Fruit fly (Drosophila melanogaster) whole organism, adult: ENCODE measurements around the gene CG31689.

Experiments used
- CG11617 ChIP-seq: fragments of 200-800 bp; sonication (Bioruptor generic); optimal IDR thresholded peaks from 2 replicates; lab custom pipeline; 2017; ENCODE audit warnings: mild to moderate bottlenecking, missing biosample characterization, missing genetic modification reagents, missing genetic modification characterization
- CG12768 ChIP-seq: fragments of 200-800 bp; sonication (Bioruptor generic); optimal IDR thresholded peaks from 2 replicates; lab custom pipeline; 2017; ENCODE audit warnings: missing biosample characterization, missing genetic modification characterization, mild to moderate bottlenecking, moderate library complexity, missing genetic modification reagents
- CG14711 ChIP-seq: fragments of 200-800 bp; sonication (Bioruptor generic); optimal IDR thresholded peaks from 2 replicates; lab custom pipeline; 2018; ENCODE audit warnings: missing biosample characterization, mild to moderate bottlenecking, missing genetic modification characterization, moderate library complexity
- CG1620 ChIP-seq: fragments of 200-800 bp; sonication (Bioruptor generic); optimal IDR thresholded peaks from 2 replicates; lab custom pipeline; 2016; ENCODE audit warnings: missing biosample characterization, missing genetic modification characterization
- CG33017 ChIP-seq: fragments of 200-800 bp; sonication (Bioruptor generic); optimal IDR thresholded peaks from 2 replicates; lab custom pipeline; 2018; ENCODE audit warnings: missing biosample characterization, mild to moderate bottlenecking, missing genetic modification characterization, moderate library complexity
- CG5204 ChIP-seq: fragments of 200-800 bp; sonication (Bioruptor generic); optimal IDR thresholded peaks from 2 replicates; lab custom pipeline; 2016; ENCODE audit warnings: missing biosample characterization, missing genetic modification characterization
- CG7045 ChIP-seq: fragments of 200-800 bp; sonication (Bioruptor generic); optimal IDR thresholded peaks from 2 replicates; lab custom pipeline; 2017; ENCODE audit warnings: missing biosample characterization, mild to moderate bottlenecking, missing genetic modification characterization
- CG7101 ChIP-seq: fragments of 200-800 bp; sonication (Bioruptor generic); optimal IDR thresholded peaks from 2 replicates; lab custom pipeline; 2018; ENCODE audit warnings: missing biosample characterization, mild to moderate bottlenecking, missing genetic modification characterization, moderate library complexity
- Clk ChIP-seq: fragments of 200-800 bp; sonication (Bioruptor generic); optimal IDR thresholded peaks from 2 replicates; lab custom pipeline; 2017; ENCODE audit warnings: missing biosample characterization, missing genetic modification characterization
- Crg-1 ChIP-seq: fragments of 200-800 bp; sonication (Bioruptor generic); optimal IDR thresholded peaks from 2 replicates; lab custom pipeline; 2016; ENCODE audit warnings: missing biosample characterization, missing genetic modification characterization
- Hr96 ChIP-seq: fragments of 200-800 bp; sonication (Bioruptor generic); optimal IDR thresholded peaks from 2 replicates; lab custom pipeline; 2016; ENCODE audit warnings: missing biosample characterization, missing genetic modification characterization
- Mnt ChIP-seq: fragments of 200-800 bp; sonication (Bioruptor generic); optimal IDR thresholded peaks from 2 replicates; lab custom pipeline; 2016; ENCODE audit warnings: missing biosample characterization, mild to moderate bottlenecking, missing genetic modification characterization
- bab1 ChIP-seq: fragments of 200-800 bp; sonication (Bioruptor generic); optimal IDR thresholded peaks from 3 replicates; lab custom pipeline; 2019; ENCODE audit warnings: missing biosample characterization, mild to moderate bottlenecking, missing genetic modification characterization, moderate library complexity
- cic ChIP-seq: fragments of 200-800 bp; sonication (Bioruptor generic); optimal IDR thresholded peaks from 2 replicates; lab custom pipeline; 2017; ENCODE audit warnings: missing biosample characterization, mild to moderate bottlenecking, missing genetic modification characterization, moderate library complexity
- cnc ChIP-seq, 2 experiments: fragments of >200 bp; optimal IDR thresholded peaks; 2 replicates each; lab custom pipeline; 2017
- kay ChIP-seq: fragments of 200-800 bp; sonication (Bioruptor generic); peaks from one replicate; lab custom pipeline; 2016; ENCODE audit warnings: missing biosample characterization, missing genetic modification characterization, borderline replicate concordance
- ovo ChIP-seq: fragments of 200-800 bp; sonication (Bioruptor generic); optimal IDR thresholded peaks from 2 replicates; lab custom pipeline; 2016; ENCODE audit warnings: missing biosample characterization, missing genetic modification characterization
- pad ChIP-seq: fragments of 200-800 bp; sonication (Bioruptor generic); optimal IDR thresholded peaks from 3 replicates; lab custom pipeline; 2017; ENCODE audit warnings: missing biosample characterization, missing genetic modification characterization, mild to moderate bottlenecking, moderate library complexity, missing genetic modification reagents
- tj ChIP-seq: fragments of 200-800 bp; sonication (Bioruptor generic); optimal IDR thresholded peaks from 3 replicates; lab custom pipeline; 2017; ENCODE audit warnings: missing biosample characterization, mild to moderate bottlenecking, missing genetic modification characterization, moderate library complexity
- toe ChIP-seq: fragments of 200-800 bp; sonication (Bioruptor generic); optimal IDR thresholded peaks from 2 replicates; lab custom pipeline; 2016; ENCODE audit warnings: missing biosample characterization, missing genetic modification characterization

The CG31689 gene

DNA sequence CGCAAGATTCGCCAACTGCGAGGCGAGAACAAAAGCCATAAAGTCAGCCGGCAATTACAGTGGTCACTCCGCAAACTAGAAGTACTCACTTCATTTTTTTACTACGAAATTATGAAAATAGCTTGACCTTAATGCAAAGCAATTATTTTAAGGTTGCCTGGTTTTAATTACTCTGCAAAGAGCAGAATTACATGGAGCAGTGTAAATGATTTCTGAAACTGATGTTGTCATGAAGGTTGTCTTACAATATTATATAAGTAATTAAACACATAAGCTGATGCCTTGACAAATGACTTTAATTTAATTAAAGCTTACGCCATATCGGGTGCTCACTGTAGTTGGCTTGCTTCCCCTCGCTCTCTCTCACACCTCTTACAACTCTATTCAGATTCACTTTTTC, 8.7 kb downstream of the CG31689 start:
- TF ChIP-seq Crg-1 = peak; percentile 48
- TF ChIP-seq kay (GFP tag; lab: Kevin White, UChicago) = peak; percentile 25
- TF ChIP-seq Clk (GFP tag; lab: Kevin White, UChicago) = no peak
- peak; percentile 38 for TF ChIP-seq CG1620 (GFP tag; lab: Kevin White, UChicago)
- no peak for TF ChIP-seq ovo (GFP tag; lab: Kevin White, UChicago)
- TF ChIP-seq CG33017 (tag; lab: Kevin White, UChicago) = no peak
- TF ChIP-seq bab1 = peak; percentile 90
- TF ChIP-seq Hr96 (GFP tag; lab: Kevin White, UChicago) = peak; percentile 9
- TF ChIP-seq Mnt (GFP tag; lab: Kevin White, UChicago) = no peak
- peak; percentile 61 for TF ChIP-seq pad (GFP tag; lab: Kevin White, UChicago)
- TF ChIP-seq CG14711 (tag; lab: Kevin White, UChicago) = peak; percentile 60
- peak; percentile 52 for TF ChIP-seq CG7045 (GFP tag; lab: Kevin White, UChicago)
- TF ChIP-seq cnc (optimal IDR thresholded peaks at IDR 0.05; lab: Kevin White, UChicago) = no peak
- peak; percentile 47 for TF ChIP-seq CG11617
- TF ChIP-seq toe (GFP tag; lab: Kevin White, UChicago) = peak; percentile 34
- TF ChIP-seq CG7101 (tag; lab: Kevin White, UChicago) = peak; percentile 65
- TF ChIP-seq tj = peak; percentile 42

DNA sequence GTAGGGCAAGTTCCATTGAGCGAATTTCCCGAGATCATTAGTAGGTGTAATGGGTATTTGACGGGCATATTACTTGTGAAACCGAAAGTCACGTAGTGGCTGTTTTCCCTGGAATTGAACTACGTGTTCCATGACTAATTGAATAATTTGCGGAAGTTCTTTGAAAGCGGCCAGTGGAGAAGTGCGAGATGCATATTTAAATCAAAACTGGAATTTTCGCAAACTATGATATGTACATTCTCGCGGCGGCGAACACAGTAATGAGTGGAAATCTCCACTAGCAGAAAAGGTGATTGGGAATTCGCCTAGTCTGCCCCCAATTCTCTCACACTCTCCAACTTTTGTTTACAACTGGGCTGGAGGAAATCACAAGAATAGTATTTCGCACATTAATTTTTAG, 9.5 kb downstream of the CG31689 start:
- TF ChIP-seq CG1620 (GFP tag; lab: Kevin White, UChicago) (peak; percentile 11), cnc (optimal IDR thresholded peaks at IDR 0.05; lab: Kevin White, UChicago) (no peak), CG12768 (GFP tag; lab: Kevin White, UChicago) (peak; percentile 0)

DNA sequence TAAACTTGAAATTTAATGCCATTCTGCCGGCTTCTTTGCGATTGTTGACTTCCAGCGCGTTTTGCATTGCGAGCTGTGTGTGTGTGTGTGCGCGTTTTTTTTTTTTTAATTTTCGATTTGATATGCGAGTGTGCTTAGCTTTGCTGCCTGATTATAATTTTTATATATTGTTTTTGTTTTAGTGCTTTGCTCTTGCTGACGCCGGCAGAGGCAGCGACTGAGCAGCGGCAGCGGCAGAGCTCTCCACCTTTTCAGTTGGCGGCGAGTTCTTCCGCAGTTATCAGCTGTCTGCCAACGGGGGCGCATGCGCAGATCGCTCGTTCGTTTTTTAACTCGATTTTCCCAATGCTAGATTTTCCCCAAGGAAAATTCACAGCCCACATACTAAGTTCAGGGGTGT, 10.1 kb downstream of the CG31689 start:
- peak; percentile 32 for TF ChIP-seq tj
- TF ChIP-seq CG14711 (tag; lab: Kevin White, UChicago) = no peak

DNA sequence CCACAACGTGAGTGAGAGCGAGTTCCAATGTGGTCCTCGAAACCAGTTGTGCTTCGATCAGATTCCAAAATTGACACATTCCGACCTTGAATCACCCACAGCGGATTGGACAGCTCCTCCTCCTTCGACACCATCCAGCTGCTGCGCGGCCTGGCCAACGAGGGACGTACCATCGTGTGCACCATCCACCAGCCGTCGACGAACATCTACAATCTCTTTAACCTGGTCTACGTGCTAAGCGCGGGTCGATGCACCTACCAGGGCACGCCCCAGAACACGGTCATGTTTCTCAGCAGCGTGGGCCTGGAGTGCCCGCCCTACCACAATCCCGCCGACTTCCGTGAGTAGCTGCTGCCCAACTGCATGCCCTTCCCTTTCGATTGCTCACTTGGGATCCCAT, 12.1 kb downstream of the CG31689 start:
- TF ChIP-seq Crg-1 = no peak
- no peak for TF ChIP-seq ovo (GFP tag; lab: Kevin White, UChicago)

DNA sequence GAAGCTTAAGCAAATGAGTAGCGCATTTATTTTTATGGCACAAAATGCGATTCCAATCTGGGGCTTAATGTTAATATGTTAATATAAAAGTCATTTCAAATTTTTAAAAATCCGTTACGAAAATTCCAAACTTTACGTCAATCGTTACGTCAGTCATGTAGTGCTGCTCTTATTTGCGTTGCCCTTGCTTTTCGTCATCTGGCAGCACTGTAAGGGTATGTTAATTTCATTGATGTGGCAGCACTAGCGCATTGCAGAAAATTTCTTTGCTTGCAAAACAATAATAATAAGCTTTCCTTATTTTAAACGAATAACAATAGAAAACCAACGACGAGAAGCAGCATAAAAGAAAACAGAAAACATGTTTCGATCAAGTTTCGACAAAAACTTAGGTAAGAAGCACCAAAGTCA, 14.4 kb downstream of the CG31689 start, which contains the start of gene Hrs:
Hrs (plus strand) TSS at position 167 of the 411 bp plus-strand sequence.
- TF ChIP-seq Clk (GFP tag; lab: Kevin White, UChicago) (no peak), CG5204 (no peak), tj (peak; percentile 42), cic (peak; percentile 42), CG14711 (tag; lab: Kevin White, UChicago) (peak; percentile 14), bab1 (peak; percentile 22), Mnt (GFP tag; lab: Kevin White, UChicago) (peak; percentile 6), kay (GFP tag; lab: Kevin White, UChicago) (no peak)

DNA sequence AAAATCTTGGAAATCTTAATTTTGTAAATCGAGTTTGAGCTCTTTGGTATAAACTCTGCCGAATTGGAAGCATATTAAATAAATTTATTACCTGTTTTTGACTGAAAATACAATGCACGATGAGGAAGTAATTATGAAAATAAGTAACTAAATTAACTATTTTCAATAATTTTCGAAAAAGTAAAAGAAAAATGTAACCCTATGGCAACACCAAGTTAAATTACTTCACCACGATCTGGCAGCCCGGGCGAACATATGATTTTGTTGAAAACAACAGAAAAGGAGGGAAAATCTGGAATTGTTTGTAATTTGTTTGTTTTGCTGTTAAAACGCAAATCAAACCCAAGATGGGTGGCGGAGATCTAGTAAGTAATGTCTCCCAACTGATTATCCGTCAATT, 19.4 kb downstream of the CG31689 start, which contains the start of the genes CG9961 and Cwc25:
CG9961 (minus strand) TSS at position 83 of the 400 bp plus-strand sequence.
Cwc25 (plus strand) TSS at position 247 of the 400 bp plus-strand sequence.
- TF ChIP-seq CG5204 (no peak), Mnt (GFP tag; lab: Kevin White, UChicago) (no peak), CG14711 (tag; lab: Kevin White, UChicago) (peak; percentile 3), CG33017 (tag; lab: Kevin White, UChicago) (no peak), toe (GFP tag; lab: Kevin White, UChicago) (no peak)

DNA sequence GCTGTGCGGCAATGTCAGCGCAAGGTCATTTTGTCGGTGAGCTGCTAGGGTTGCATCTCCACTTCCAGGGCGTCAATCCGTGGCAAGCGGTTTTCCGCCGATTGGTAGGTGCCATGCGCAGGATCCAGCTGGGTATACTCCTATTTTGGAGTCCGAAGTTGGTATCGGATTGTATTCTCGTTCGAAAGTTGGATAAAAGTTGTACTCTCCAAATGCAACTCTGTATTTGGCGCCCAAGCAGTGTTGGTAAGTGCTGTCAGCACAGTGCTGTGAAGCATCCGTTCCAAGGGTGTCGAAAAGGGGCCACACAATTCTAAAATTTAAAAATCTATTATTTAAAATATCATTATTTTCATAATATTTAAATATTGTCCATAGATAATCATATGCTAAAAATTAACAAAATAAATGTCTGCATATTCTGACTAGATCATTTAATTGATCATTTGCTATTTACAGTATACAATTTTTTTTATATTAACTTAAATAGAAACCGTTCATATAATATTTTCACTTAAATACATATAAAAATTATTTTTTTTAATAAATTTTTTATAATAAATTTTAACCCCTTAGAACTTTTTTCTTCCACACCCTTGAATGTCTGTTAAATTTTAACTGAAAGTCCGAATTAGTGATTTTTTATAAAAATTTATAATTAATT, 23.1 kb downstream of the CG31689 start:
- TF ChIP-seq Crg-1 (peak; percentile 97), CG5204 (no peak), ovo (GFP tag; lab: Kevin White, UChicago) (peak; percentile 95), cic (peak; percentile 86), CG33017 (tag; lab: Kevin White, UChicago) (peak; percentile 98), CG7101 (tag; lab: Kevin White, UChicago) (peak; percentile 97), kay (GFP tag; lab: Kevin White, UChicago) (no peak), Mnt (GFP tag; lab: Kevin White, UChicago) (peak; percentile 93), CG12768 (GFP tag; lab: Kevin White, UChicago) (peak; percentile 97), Hr96 (GFP tag; lab: Kevin White, UChicago) (peak; percentile 91), CG7045 (GFP tag; lab: Kevin White, UChicago) (peak; percentile 95), bab1 (peak; percentile 89), CG11617 (peak; percentile 95), cnc (optimal IDR thresholded peaks at IDR 0.05; lab: Kevin White, UChicago) (no peak), Clk (GFP tag; lab: Kevin White, UChicago) (peak; percentile 89), CG1620 (GFP tag; lab: Kevin White, UChicago) (peak; percentile 95), pad (GFP tag; lab: Kevin White, UChicago) (peak; percentile 90), CG14711 (tag; lab: Kevin White, UChicago) (peak; percentile 92), toe (GFP tag; lab: Kevin White, UChicago) (no peak), tj (peak; percentile 73)
